Worm (Caenorhabditis elegans) whole organism, late embryonic: ENCODE results near the gene let-754.

Experiments used
- fkh-10 ChIP-seq: fragments of 150-350 bp; optimal IDR thresholded peaks from 2 replicates; lab custom pipeline; 2014; ENCODE audit warnings: missing biosample characterization, missing genetic modification reagents, missing genetic modification characterization
- madf-2 ChIP-seq: sonication (generic microtip); optimal IDR thresholded peaks from 2 replicates; lab custom pipeline; 2017; ENCODE audit warnings: missing genetic modification characterization, missing compliant biosample characterization
- pag-3 ChIP-seq: sonication (generic microtip); optimal IDR thresholded peaks from 2 replicates; lab custom pipeline; 2016; ENCODE audit warnings: missing compliant biosample characterization, missing genetic modification characterization, borderline replicate concordance
- pqm-1 ChIP-seq: sonication (generic microtip); optimal IDR thresholded peaks from 2 replicates; lab custom pipeline; 2016; ENCODE audit warnings: missing genetic modification characterization, missing compliant biosample characterization
- unc-3 ChIP-seq, 2 experiments: fragments of 200-800 bp in 1 of 2; sonication (Bioruptor generic) in 1 of 2; sonication (generic microtip) in 1 of 2; conservative IDR thresholded peaks in 1 of 2; optimal IDR thresholded peaks in 1 of 2; 2 replicates each; pipeline versions ENCODE4 v1.3.6 to Lab custom; 2016 to 2022; ENCODE audit warnings: missing compliant biosample characterization in 2 of 2, missing genetic modification characterization in 2 of 2, missing genetic modification reagents in 1 of 2

- TF ChIP-seq pqm-1 (tag; lab: Kevin White, UChicago): no peak
- TF ChIP-seq fkh-10 (GFP tag; lab: Kevin White, UChicago): no peak
- TF ChIP-seq pag-3: no peak
- no peak for TF ChIP-seq madf-2 (tag; lab: Kevin White, UChicago)
- no peak for TF ChIP-seq unc-3 (GFP tag; conservative IDR thresholded peaks at IDR 0.05; lab: Robert Waterston, UW)
- no peak for TF ChIP-seq unc-3 (tag; optimal IDR thresholded peaks at IDR 0.05; lab: Kevin White, UChicago)
Measured at ce11 chrIII:7958085-7958484, 5.0 kb upstream of the let-754 start, which contains the start of gene C29E4.11.
